Worm (Caenorhabditis elegans) whole organism, L4/young adult: ENCODE data around the gene ZK84.2.

Experiments used
- W03F9.2 ChIP-seq: fragments of 150-350 bp; optimal IDR thresholded peaks from 2 replicates; lab custom pipeline; 2014; ENCODE audit warnings: missing biosample characterization, missing genetic modification characterization
- dao-5 ChIP-seq: sonication (generic microtip); optimal IDR thresholded peaks from 2 replicates; lab custom pipeline; 2016; ENCODE audit warnings: missing genotype, missing genetic modification characterization, moderate library complexity, missing compliant biosample characterization
- him-1 ChIP-seq: sonication (generic microtip); optimal IDR thresholded peaks from 2 replicates; lab custom pipeline; 2016; ENCODE audit warnings: missing genotype, missing genetic modification reagents, missing genetic modification characterization, missing compliant biosample characterization

DNA sequence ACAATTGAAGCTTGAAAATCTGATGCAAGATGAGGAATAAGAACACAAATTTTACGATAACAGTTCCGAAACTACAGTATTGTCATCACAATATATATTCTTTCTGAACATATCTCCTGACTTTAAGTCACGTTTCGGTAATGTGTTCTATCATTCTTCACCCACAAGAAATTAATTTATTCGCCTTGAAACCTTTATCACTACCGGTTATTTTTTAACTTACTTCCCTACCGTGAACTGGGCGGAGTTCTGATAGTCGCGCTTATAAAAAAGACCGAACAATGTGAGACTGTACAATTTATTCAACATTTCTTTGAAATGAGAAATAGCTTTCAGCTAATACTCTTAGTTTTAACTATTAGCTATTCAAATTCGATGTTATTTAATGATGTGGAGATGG lies 3.6 kb upstream of the ZK84.2 start, which contains the start of gene ins-20:
- no peak for TF ChIP-seq him-1 (tag; lab: Kevin White, UChicago)
- no peak for TF ChIP-seq dao-5 (tag; lab: Kevin White, UChicago)
- TF ChIP-seq W03F9.2 (tag; lab: Kevin White, UChicago): no peak
